Fruit fly (Drosophila melanogaster) whole organism, embryonic: Measurements from ENCODE around the gene CG4133.

Source experiments
- B-H2 ChIP-seq: fragments of 200-800 bp; sonication (Bioruptor generic); optimal IDR thresholded peaks from 2 replicates; lab custom pipeline; 2018; ENCODE audit warnings: missing biosample characterization, mild to moderate bottlenecking, missing genetic modification characterization
- C15 ChIP-seq: fragments of 200-800 bp; sonication (Bioruptor generic); IDR thresholded peaks from 3 replicates; pipeline ENCODE4 v1.3.6; 2022; ENCODE audit warnings: missing biosample characterization, missing genetic modification characterization
- CG10274 ChIP-seq: fragments of 200-800 bp; sonication (Bioruptor generic); optimal IDR thresholded peaks from 3 replicates; lab custom pipeline; 2017; ENCODE audit warnings: missing biosample characterization, mild to moderate bottlenecking, missing genetic modification characterization
- CG11504 ChIP-seq: fragments of 200-800 bp; sonication (Bioruptor generic); optimal IDR thresholded peaks from 3 replicates; lab custom pipeline; 2019; ENCODE audit warnings: missing biosample characterization, mild to moderate bottlenecking, missing genetic modification characterization, moderate library complexity
- CG12104 ChIP-seq: fragments of 200-800 bp; sonication (Bioruptor generic); optimal IDR thresholded peaks from 3 replicates; lab custom pipeline; 2016; ENCODE audit warnings: missing biosample characterization, missing genetic modification characterization
- CG12391 ChIP-seq: fragments of 200-800 bp; sonication (Bioruptor generic); optimal IDR thresholded peaks from 3 replicates; lab custom pipeline; 2018; ENCODE audit warnings: missing biosample characterization, mild to moderate bottlenecking, missing genetic modification characterization, moderate library complexity
- CG12942 ChIP-seq: fragments of 200-800 bp; sonication (Bioruptor generic); optimal IDR thresholded peaks from 3 replicates; lab custom pipeline; 2016; ENCODE audit warnings: missing biosample characterization, missing genetic modification characterization
- CG13296 ChIP-seq: fragments of 200-800 bp; sonication (Bioruptor generic); optimal IDR thresholded peaks from 3 replicates; lab custom pipeline; 2018; ENCODE audit warnings: missing biosample characterization, mild to moderate bottlenecking, missing genetic modification characterization
- CG13624 ChIP-seq: fragments of 200-800 bp; sonication (Bioruptor generic); optimal IDR thresholded peaks from 2 replicates; lab custom pipeline; 2016; ENCODE audit warnings: missing biosample characterization, missing genetic modification characterization
- CG15601 ChIP-seq: fragments of 200-800 bp; sonication (Bioruptor generic); optimal IDR thresholded peaks from 3 replicates; lab custom pipeline; 2019; ENCODE audit warnings: missing biosample characterization, mild to moderate bottlenecking, missing genetic modification characterization, moderate library complexity
- CG17385 ChIP-seq: fragments of 200-800 bp; sonication (Bioruptor generic); optimal IDR thresholded peaks from 3 replicates; lab custom pipeline; 2018; ENCODE audit warnings: missing biosample characterization, mild to moderate bottlenecking, missing genetic modification characterization
- CG18011 ChIP-seq: fragments of 200-800 bp; sonication (Bioruptor generic); optimal IDR thresholded peaks from 2 replicates; lab custom pipeline; 2017; ENCODE audit warnings: missing biosample characterization, missing genetic modification characterization, mild to moderate bottlenecking, moderate library complexity, missing genotype
- CG3281 ChIP-seq: fragments of 200-800 bp; sonication (Bioruptor generic); optimal IDR thresholded peaks from 3 replicates; lab custom pipeline; 2017; ENCODE audit warnings: missing biosample characterization, mild to moderate bottlenecking, missing genetic modification characterization
- CG34224 ChIP-seq: fragments of 200-800 bp; sonication (Bioruptor generic); IDR thresholded peaks from 3 replicates; pipeline ENCODE4 v1.3.6; 2022; ENCODE audit warnings: missing biosample characterization, missing genetic modification characterization; ENCODE audit not compliant: partially characterized antibody
- CG4360 ChIP-seq: fragments of 200-800 bp; sonication (Bioruptor generic); IDR thresholded peaks from 2 replicates; pipeline ENCODE4 v1.3.6; 2022; ENCODE audit warnings: missing biosample characterization, missing genetic modification characterization
- CG6813 ChIP-seq: fragments of 200-800 bp; sonication (Bioruptor generic); optimal IDR thresholded peaks from 2 replicates; lab custom pipeline; 2017; ENCODE audit warnings: missing biosample characterization, missing genetic modification characterization, mild to moderate bottlenecking, moderate library complexity, missing genetic modification reagents
- CG6854 ChIP-seq: fragments of 200-800 bp; sonication (Bioruptor generic); optimal IDR thresholded peaks from 3 replicates; lab custom pipeline; 2017; ENCODE audit warnings: missing biosample characterization, mild to moderate bottlenecking, missing genetic modification characterization
- CG7357 ChIP-seq: fragments of 200-800 bp; sonication (Bioruptor generic); IDR thresholded peaks from 3 replicates; pipeline ENCODE4 v1.3.6; 2022; ENCODE audit warnings: missing biosample characterization, missing genetic modification characterization
- CG7556 ChIP-seq: fragments of 200-800 bp; sonication (Bioruptor generic); optimal IDR thresholded peaks from 2 replicates; lab custom pipeline; 2017; ENCODE audit warnings: missing biosample characterization, mild to moderate bottlenecking, missing genetic modification characterization
- CG7786 ChIP-seq: fragments of 200-800 bp; sonication (Bioruptor generic); optimal IDR thresholded peaks from 2 replicates; lab custom pipeline; 2016; ENCODE audit warnings: missing biosample characterization, missing genetic modification characterization
- CG8359 ChIP-seq: fragments of 200-800 bp; sonication (Bioruptor generic); optimal IDR thresholded peaks from 2 replicates; lab custom pipeline; 2017; ENCODE audit warnings: missing biosample characterization, mild to moderate bottlenecking, missing genetic modification characterization, borderline replicate concordance
- CG8388 ChIP-seq: fragments of 200-800 bp; sonication (Bioruptor generic); optimal IDR thresholded peaks from 2 replicates; lab custom pipeline; 2019; ENCODE audit warnings: missing biosample characterization, mild to moderate bottlenecking, missing genetic modification characterization, moderate library complexity
- CTCF ChIP-seq: fragments of 200-800 bp; sonication (Bioruptor generic); optimal IDR thresholded peaks from 2 replicates; lab custom pipeline; 2017; ENCODE audit warnings: missing biosample characterization, mild to moderate bottlenecking, missing genetic modification characterization, moderate library complexity
- Dip3 ChIP-seq: fragments of 200-800 bp; sonication (Bioruptor generic); optimal IDR thresholded peaks from 3 replicates; lab custom pipeline; 2016; ENCODE audit warnings: missing biosample characterization, missing genetic modification characterization
- E2f1 ChIP-seq: fragments of 200-800 bp; sonication (Bioruptor generic); IDR thresholded peaks from 2 replicates; pipeline ENCODE4 v1.3.6; 2022; ENCODE audit warnings: missing biosample characterization, missing genetic modification characterization
- Elba2 ChIP-seq: fragments of 200-800 bp; sonication (Bioruptor generic); optimal IDR thresholded peaks from 3 replicates; lab custom pipeline; 2016; ENCODE audit warnings: missing biosample characterization, missing genetic modification characterization
- Ets65A ChIP-seq: fragments of 200-800 bp; sonication (Bioruptor generic); peaks from one replicate; lab custom pipeline; 2016; ENCODE audit warnings: missing biosample characterization, missing genetic modification characterization
- H2.0 ChIP-seq: fragments of 200-800 bp; sonication (Bioruptor generic); IDR thresholded peaks from 2 replicates; pipeline ENCODE4 v1.3.6; 2022; ENCODE audit warnings: missing biosample characterization, missing genetic modification characterization
- Max ChIP-seq: fragments of 200-800 bp; sonication (Bioruptor generic); optimal IDR thresholded peaks from 2 replicates; lab custom pipeline; 2016; ENCODE audit warnings: missing biosample characterization, mild to moderate bottlenecking, missing genetic modification characterization
- Mrtf ChIP-seq: fragments of 200-800 bp; sonication (Bioruptor generic); IDR thresholded peaks from 3 replicates; pipeline ENCODE4 v1.3.6; 2022; ENCODE audit warnings: missing biosample characterization, missing genetic modification characterization
- Myb ChIP-seq: fragments of 200-800 bp; sonication (Bioruptor generic); optimal IDR thresholded peaks from 2 replicates; lab custom pipeline; 2016; ENCODE audit warnings: missing biosample characterization, missing genetic modification characterization
- Oli ChIP-seq: fragments of 200-800 bp; sonication (Bioruptor generic); optimal IDR thresholded peaks from 2 replicates; lab custom pipeline; 2018; ENCODE audit warnings: missing biosample characterization, mild to moderate bottlenecking, missing genetic modification characterization, moderate library complexity
- Sox100B ChIP-seq: fragments of 200-800 bp; sonication (Bioruptor generic); optimal IDR thresholded peaks from 3 replicates; lab custom pipeline; 2018; ENCODE audit warnings: missing biosample characterization, mild to moderate bottlenecking, missing genetic modification characterization
- ara ChIP-seq: fragments of 200-800 bp; sonication (Bioruptor generic); IDR thresholded peaks from 2 replicates; pipeline ENCODE4 v1.3.6; 2022; ENCODE audit warnings: missing biosample characterization, missing genetic modification characterization
- ase ChIP-seq: fragments of 200-800 bp; sonication (Bioruptor generic); IDR thresholded peaks from 3 replicates; pipeline ENCODE4 v1.3.6; 2022; ENCODE audit warnings: missing biosample characterization, missing genetic modification characterization
- bbx ChIP-seq: fragments of 200-800 bp; sonication (Bioruptor generic); IDR thresholded peaks from 2 replicates; pipeline ENCODE4 v1.3.6; 2022; ENCODE audit warnings: missing biosample characterization, missing genetic modification characterization; ENCODE audit not compliant: partially characterized antibody
- bcd ChIP-seq: fragments of 200-800 bp; sonication (Bioruptor generic); optimal IDR thresholded peaks from 2 replicates; lab custom pipeline; 2017; ENCODE audit warnings: missing biosample characterization, mild to moderate bottlenecking, missing genetic modification characterization
- chn ChIP-seq: fragments of 200-800 bp; sonication (Bioruptor generic); optimal IDR thresholded peaks from 2 replicates; lab custom pipeline; 2016; ENCODE audit warnings: missing biosample characterization, missing genetic modification characterization
- da ChIP-seq: fragments of 200-800 bp; sonication (Bioruptor generic); optimal IDR thresholded peaks from 2 replicates; lab custom pipeline; 2016; ENCODE audit warnings: missing biosample characterization, missing genetic modification characterization
- dmrt11E ChIP-seq: fragments of 200-800 bp; sonication (Bioruptor generic); optimal IDR thresholded peaks from 3 replicates; lab custom pipeline; 2018; ENCODE audit warnings: missing biosample characterization, mild to moderate bottlenecking, missing genetic modification characterization, moderate library complexity
- ems ChIP-seq: fragments of 200-800 bp; sonication (Bioruptor generic); optimal IDR thresholded peaks from 3 replicates; lab custom pipeline; 2016; ENCODE audit warnings: missing biosample characterization, missing genetic modification characterization
- exex ChIP-seq: fragments of 200-800 bp; sonication (Bioruptor generic); optimal IDR thresholded peaks from 4 replicates; lab custom pipeline; 2018; ENCODE audit warnings: missing biosample characterization, mild to moderate bottlenecking, missing genetic modification characterization, moderate library complexity
- fu2 ChIP-seq: fragments of 200-800 bp; sonication (Bioruptor generic); optimal IDR thresholded peaks from 2 replicates; lab custom pipeline; 2016; ENCODE audit warnings: missing biosample characterization, missing genetic modification characterization
- gsb ChIP-seq: fragments of 200-800 bp; sonication (Bioruptor generic); IDR thresholded peaks from 2 replicates; pipeline ENCODE4 v1.3.6; 2022; ENCODE audit warnings: missing biosample characterization, missing genetic modification characterization
- jumu ChIP-seq: fragments of 200-800 bp; sonication (Bioruptor generic); optimal IDR thresholded peaks from 3 replicates; lab custom pipeline; 2016; ENCODE audit warnings: missing biosample characterization, missing genetic modification characterization
- lmd ChIP-seq: fragments of 200-800 bp; sonication (Bioruptor generic); IDR thresholded peaks from 2 replicates; pipeline ENCODE4 v1.3.6; 2022; ENCODE audit warnings: missing biosample characterization, missing genetic modification characterization
- psq ChIP-seq: fragments of 200-800 bp; sonication (Bioruptor generic); optimal IDR thresholded peaks from 2 replicates; lab custom pipeline; 2017; ENCODE audit warnings: missing biosample characterization, missing genetic modification characterization
- row ChIP-seq: fragments of 200-800 bp; sonication (Bioruptor generic); IDR thresholded peaks from 3 replicates; pipeline ENCODE4 v1.3.6; 2022; ENCODE audit warnings: missing biosample characterization, missing genetic modification characterization
- schlank ChIP-seq: fragments of 200-800 bp; sonication (Bioruptor generic); optimal IDR thresholded peaks from 2 replicates; lab custom pipeline; 2018; ENCODE audit warnings: missing biosample characterization, mild to moderate bottlenecking, missing genetic modification characterization
- sens ChIP-seq: fragments of 200-800 bp; sonication (Bioruptor generic); peaks from one replicate; lab custom pipeline; 2016; ENCODE audit warnings: missing biosample characterization, missing genetic modification characterization
- seq ChIP-seq: fragments of 200-800 bp; sonication (Bioruptor generic); IDR thresholded peaks from 2 replicates; pipeline ENCODE4 v1.3.6; 2022; ENCODE audit warnings: missing biosample characterization, missing genetic modification characterization
- sna ChIP-seq: fragments of 200-800 bp; sonication (Bioruptor generic); IDR thresholded peaks from 2 replicates; pipeline ENCODE4 v1.3.6; 2022; ENCODE audit warnings: missing biosample characterization, missing genetic modification characterization; ENCODE audit not compliant: partially characterized antibody
- toy ChIP-seq: fragments of 200-800 bp; sonication (Bioruptor generic); IDR thresholded peaks from 2 replicates; pipeline ENCODE4 v1.3.6; 2022; ENCODE audit warnings: missing biosample characterization, missing genetic modification characterization

Gene CG4133

dm6 chr2L:493274-493673, 37.9 kb downstream of the CG4133 start (continued):
- peak; percentile 42 for TF ChIP-seq CG8388 (GFP tag; lab: Kevin White, UChicago)
- peak; percentile 77 for TF ChIP-seq Ets65A (GFP tag; lab: Kevin White, UChicago)
- no peak for TF ChIP-seq CG8359 (GFP tag; lab: Kevin White, UChicago)
- no peak for TF ChIP-seq sna (GFP tag; lab: Robert Waterston, UW)
- TF ChIP-seq CG12942 (GFP tag; lab: Kevin White, UChicago), result peak; percentile 1
- TF ChIP-seq Max (GFP tag; lab: Kevin White, UChicago), result peak; percentile 48
- TF ChIP-seq bcd (GFP tag; lab: Kevin White, UChicago), result peak; percentile 2
- TF ChIP-seq CG4360 (GFP tag; lab: Robert Waterston, UW), result peak; percentile 0; the same call in 1 of the 2 replicates
- peak; percentile 8 for TF ChIP-seq ems (GFP tag; lab: Kevin White, UChicago)
- TF ChIP-seq CTCF (GFP tag; lab: Kevin White, UChicago), result no peak
- peak; percentile 13 for TF ChIP-seq CG15601 (tag; lab: Kevin White, UChicago)
- TF ChIP-seq Mrtf (GFP tag; lab: Robert Waterston, UW), result no peak
- no peak for TF ChIP-seq B-H2
- peak; percentile 56 for TF ChIP-seq CG11504 (tag; lab: Kevin White, UChicago)
- TF ChIP-seq bbx, result no peak
- TF ChIP-seq da (GFP tag; lab: Kevin White, UChicago), result no peak
- TF ChIP-seq CG7556 (GFP tag; lab: Kevin White, UChicago), result peak; percentile 27
- no peak for TF ChIP-seq fu2
- no peak for TF ChIP-seq E2f1 (GFP tag; lab: Robert Waterston, UW)
- no peak for TF ChIP-seq CG7786 (GFP tag; lab: Kevin White, UChicago)
- TF ChIP-seq Oli, result peak; percentile 47
- no peak for TF ChIP-seq ase (GFP tag; lab: Robert Waterston, UW)
- no peak for TF ChIP-seq ara (GFP tag; lab: Robert Waterston, UW)
- no peak for TF ChIP-seq schlank (tag; lab: Kevin White, UChicago)
- peak; percentile 48; the same call in 1 of the 2 replicates for TF ChIP-seq lmd (GFP tag; lab: Robert Waterston, UW)
- TF ChIP-seq Dip3, result no peak
- no peak for TF ChIP-seq CG18011 (GFP tag; lab: Kevin White, UChicago)
- peak; percentile 42; the same call in 1 of the 2 replicates for TF ChIP-seq H2.0
- no peak for TF ChIP-seq toy (GFP tag; lab: Robert Waterston, UW)
- TF ChIP-seq row (GFP tag; lab: Robert Waterston, UW), result peak; percentile 69
- TF ChIP-seq Elba2 (GFP tag; lab: Kevin White, UChicago), result no peak
- no peak for TF ChIP-seq CG6854 (GFP tag; lab: Kevin White, UChicago)
- TF ChIP-seq C15 (GFP tag; lab: Robert Waterston, UW), result no peak
- TF ChIP-seq CG12391, result peak; percentile 49
- no peak for TF ChIP-seq psq (GFP tag; lab: Kevin White, UChicago)
- TF ChIP-seq Myb, result no peak
- no peak for TF ChIP-seq CG7357 (GFP tag; lab: Robert Waterston, UW)
- TF ChIP-seq CG13624, result no peak
- TF ChIP-seq chn (GFP tag; lab: Kevin White, UChicago), result no peak
- no peak for TF ChIP-seq CG3281 (GFP tag; lab: Kevin White, UChicago)
- no peak for TF ChIP-seq CG12104 (GFP tag; lab: Kevin White, UChicago)
- TF ChIP-seq exex (tag; lab: Kevin White, UChicago), result no peak
- peak; percentile 12 for TF ChIP-seq jumu (GFP tag; lab: Kevin White, UChicago)
- peak; percentile 33 for TF ChIP-seq dmrt11E (tag; lab: Kevin White, UChicago)
- no peak for TF ChIP-seq Sox100B (GFP tag; lab: Kevin White, UChicago)
- TF ChIP-seq gsb, result no peak
- TF ChIP-seq seq (GFP tag; lab: Robert Waterston, UW), result 0 out of 2 replicates have a peak, but pooled peaks have one; percentile 37
- peak; percentile 90 for TF ChIP-seq sens (GFP tag; lab: Kevin White, UChicago)
- TF ChIP-seq CG17385 (GFP tag; lab: Kevin White, UChicago), result peak; percentile 21
- no peak for TF ChIP-seq CG10274
- no peak for TF ChIP-seq CG13296 (GFP tag; lab: Kevin White, UChicago)
- TF ChIP-seq CG34224 (GFP tag; lab: Robert Waterston, UW), result no peak
- TF ChIP-seq CG6813 (GFP tag; lab: Kevin White, UChicago), result no peak
